Worm (Caenorhabditis elegans) whole organism, young adult: Measurements from ENCODE around the gene eco-1.
A peak's percentile ranks its signal among the peaks of the same experiment; 100 is the strongest.

Experiments used
- B0261.1 ChIP-seq: sonication (generic microtip); optimal IDR thresholded peaks from 2 replicates; lab custom pipeline; 2016; ENCODE audit warnings: mild to moderate bottlenecking, missing genetic modification characterization, moderate library complexity, missing compliant biosample characterization
- D2030.7 ChIP-seq: fragments of 200-800 bp; sonication (Bioruptor generic); IDR thresholded peaks from 2 replicates; pipeline ENCODE4 v1.3.6; 2022; ENCODE audit warnings: missing genetic modification reagents, missing genetic modification characterization, missing compliant biosample characterization
- F10E7.11 ChIP-seq: sonication (generic microtip); optimal IDR thresholded peaks from 2 replicates; lab custom pipeline; 2017; ENCODE audit warnings: mild to moderate bottlenecking, missing genetic modification characterization, moderate library complexity, missing compliant biosample characterization
- F23B12.7 ChIP-seq: sonication (generic microtip); optimal IDR thresholded peaks from 2 replicates; lab custom pipeline; 2017; ENCODE audit warnings: missing genetic modification characterization, mild to moderate bottlenecking, missing compliant biosample characterization, antibody characterized with exemption, moderate library complexity; ENCODE audit not compliant: insufficient read depth
- F49E8.2 ChIP-seq: sonication (generic microtip); optimal IDR thresholded peaks from 3 replicates; lab custom pipeline; 2017; ENCODE audit warnings: missing genetic modification characterization, mild to moderate bottlenecking, missing compliant biosample characterization, antibody characterized with exemption, moderate library complexity; ENCODE audit not compliant: insufficient read depth
- F52B5.7 ChIP-seq: sonication (generic microtip); optimal IDR thresholded peaks from 2 replicates; lab custom pipeline; 2016; ENCODE audit warnings: mild to moderate bottlenecking, missing genetic modification characterization, missing compliant biosample characterization
- F57A8.1 ChIP-seq: fragments of 200-800 bp; sonication (Bioruptor generic); optimal IDR thresholded peaks from 2 replicates; lab custom pipeline; 2018; ENCODE audit warnings: mild to moderate bottlenecking, missing genetic modification characterization, moderate library complexity, missing compliant biosample characterization
- K11D2.4 ChIP-seq: fragments of 200-800 bp; sonication (Bioruptor generic); IDR thresholded peaks from 2 replicates; pipeline ENCODE4 v1.3.6; 2022; ENCODE audit warnings: missing genetic modification reagents, missing genetic modification characterization, missing compliant biosample characterization
- T07F8.4 ChIP-seq: sonication (generic microtip); optimal IDR thresholded peaks from 2 replicates; lab custom pipeline; 2016; ENCODE audit warnings: mild to moderate bottlenecking, missing genetic modification characterization, moderate library complexity, missing compliant biosample characterization
- Y53F4B.3 ChIP-seq: fragments of 200-800 bp; sonication (Bioruptor generic); IDR thresholded peaks from 2 replicates; pipeline ENCODE4 v1.3.6; 2022; ENCODE audit warnings: missing genetic modification reagents, missing genetic modification characterization, missing compliant biosample characterization
- Y56A3A.18 ChIP-seq: fragments of 200-800 bp; sonication (Bioruptor generic); IDR thresholded peaks from 2 replicates; pipeline ENCODE4 v1.3.6; 2022; ENCODE audit warnings: missing genetic modification reagents, missing genetic modification characterization, missing compliant biosample characterization
- Y79H2A.3 ChIP-seq: fragments of 200-800 bp; sonication (Bioruptor generic); conservative IDR thresholded peaks from 2 replicates; pipeline ENCODE4 v1.3.6; 2022; ENCODE audit warnings: missing genetic modification reagents, missing genetic modification characterization, missing compliant biosample characterization
- ama-1 ChIP-seq, 3 experiments: fragments of 150-350 bp in 1 of 3; sonication (generic microtip) in 2 of 3; optimal IDR thresholded peaks; 2 replicates each; lab custom pipeline; 2014 to 2018; ENCODE audit warnings: missing biosample characterization in 2 of 3, missing genetic modification characterization in 2 of 3, missing genetic modification reagents in 2 of 3
- atf-7 ChIP-seq: sonication (generic microtip); optimal IDR thresholded peaks from 2 replicates; lab custom pipeline; 2017; ENCODE audit warnings: mild to moderate bottlenecking, missing genetic modification characterization, missing compliant biosample characterization
- athp-1 ChIP-seq: sonication (generic microtip); optimal IDR thresholded peaks from 2 replicates; lab custom pipeline; 2017; ENCODE audit warnings: mild to moderate bottlenecking, missing genetic modification characterization, missing compliant biosample characterization
- attf-3 ChIP-seq: fragments of 200-800 bp; sonication (Bioruptor generic); conservative IDR thresholded peaks from 2 replicates; pipeline ENCODE4 v1.3.6; 2022; ENCODE audit warnings: missing genetic modification reagents, missing genetic modification characterization, missing compliant biosample characterization
- attf-6 ChIP-seq: fragments of 200-800 bp; sonication (Bioruptor generic); IDR thresholded peaks from 2 replicates; pipeline ENCODE4 v1.3.6; 2022; ENCODE audit warnings: missing genetic modification reagents, missing genetic modification characterization, missing compliant biosample characterization
- cebp-1 ChIP-seq, 2 experiments: fragments of 200-800 bp in 1 of 2; sonication (Bioruptor generic) in 1 of 2; sonication (generic microtip) in 1 of 2; IDR thresholded peaks in 1 of 2; optimal IDR thresholded peaks in 1 of 2; 2 replicates each; pipeline versions ENCODE4 v1.3.6 to Lab custom; 2017 to 2022; ENCODE audit warnings: missing compliant biosample characterization in 2 of 2, missing genetic modification characterization in 2 of 2, mild to moderate bottlenecking in 1 of 2, missing genetic modification reagents in 1 of 2, moderate library complexity in 1 of 2
- cebp-2 ChIP-seq: fragments of 200-800 bp; sonication (Bioruptor generic); IDR thresholded peaks from 2 replicates; pipeline ENCODE4 v1.3.6; 2022; ENCODE audit warnings: missing genetic modification characterization, missing compliant biosample characterization
- ceh-100 ChIP-seq: fragments of 200-800 bp; sonication (Bioruptor generic); IDR thresholded peaks from 2 replicates; pipeline ENCODE4 v1.3.6; 2022; ENCODE audit warnings: missing genetic modification reagents, missing genetic modification characterization, missing compliant biosample characterization
- chd-7 ChIP-seq: sonication (generic microtip); optimal IDR thresholded peaks from 2 replicates; lab custom pipeline; 2016; ENCODE audit warnings: mild to moderate bottlenecking, missing genetic modification characterization, moderate library complexity, missing compliant biosample characterization
- die-1 ChIP-seq: sonication (generic microtip); optimal IDR thresholded peaks from 2 replicates; lab custom pipeline; 2016; ENCODE audit warnings: missing genotype, mild to moderate bottlenecking, missing genetic modification characterization, missing compliant biosample characterization
- dox-1 ChIP-seq: fragments of 200-800 bp; sonication (Bioruptor generic); IDR thresholded peaks from 2 replicates; pipeline ENCODE4 v1.3.6; 2022; ENCODE audit warnings: missing genetic modification reagents, missing genetic modification characterization, missing compliant biosample characterization
- dpff-1 ChIP-seq: sonication (generic microtip); optimal IDR thresholded peaks from 2 replicates; lab custom pipeline; 2017; ENCODE audit warnings: mild to moderate bottlenecking, missing genetic modification characterization, missing compliant biosample characterization
- ets-4 ChIP-seq: fragments of 200-800 bp; sonication (Bioruptor generic); optimal IDR thresholded peaks from 2 replicates; lab custom pipeline; 2018; ENCODE audit warnings: mild to moderate bottlenecking, missing genetic modification characterization, missing compliant biosample characterization
- fkh-3 ChIP-seq: sonication (generic microtip); optimal IDR thresholded peaks from 2 replicates; lab custom pipeline; 2016; ENCODE audit warnings: mild to moderate bottlenecking, missing genetic modification characterization, missing compliant biosample characterization
- hmg-1.2 ChIP-seq: fragments of 200-800 bp; sonication (Bioruptor generic); IDR thresholded peaks from 2 replicates; pipeline ENCODE4 v1.3.6; 2022; ENCODE audit warnings: missing genetic modification reagents, missing genetic modification characterization, missing compliant biosample characterization
- hrde-1 ChIP-seq: sonication (generic microtip); optimal IDR thresholded peaks from 2 replicates; lab custom pipeline; 2016; ENCODE audit warnings: missing genetic modification characterization, mild to moderate bottlenecking, missing compliant biosample characterization, moderate library complexity, missing genotype, missing genetic modification reagents, borderline replicate concordance
- hsf-1 ChIP-seq: fragments of 200-800 bp; sonication (Bioruptor generic); IDR thresholded peaks from 2 replicates; pipeline ENCODE4 v1.3.6; 2022; ENCODE audit warnings: missing genetic modification reagents, missing genetic modification characterization, missing compliant biosample characterization
- let-526 ChIP-seq: fragments of 200-800 bp; sonication (Bioruptor generic); IDR thresholded peaks from 2 replicates; pipeline ENCODE4 v1.3.6; 2022; ENCODE audit warnings: missing genetic modification reagents, missing genetic modification characterization, missing compliant biosample characterization
- let-607 ChIP-seq, 2 experiments: fragments of 200-800 bp in 1 of 2; sonication (Bioruptor generic) in 1 of 2; sonication (generic microtip) in 1 of 2; optimal IDR thresholded peaks; 2 replicates each; lab custom pipeline; 2016 to 2018; ENCODE audit warnings: mild to moderate bottlenecking in 2 of 2, missing compliant biosample characterization in 2 of 2, missing genetic modification characterization in 2 of 2, moderate library complexity in 2 of 2, missing genotype in 1 of 2
- lin-35 ChIP-seq, 3 experiments: fragments of 150-350 bp in 2 of 3; sonication (generic microtip) in 1 of 3; optimal IDR thresholded peaks; 2 replicates each; lab custom pipeline; 2014 to 2018; ENCODE audit warnings: missing biosample characterization in 3 of 3, missing genetic modification characterization in 3 of 3, missing genetic modification reagents in 3 of 3
- madf-3 ChIP-seq: fragments of 200-800 bp; sonication (Bioruptor generic); IDR thresholded peaks from 2 replicates; pipeline ENCODE4 v1.3.6; 2022; ENCODE audit warnings: missing genetic modification reagents, missing genetic modification characterization, missing compliant biosample characterization
- madf-6 ChIP-seq: fragments of 200-800 bp; sonication (Bioruptor generic); IDR thresholded peaks from 2 replicates; pipeline ENCODE4 v1.3.6; 2022; ENCODE audit warnings: missing genetic modification reagents, missing genetic modification characterization, missing compliant biosample characterization
- mes-4 ChIP-seq: sonication (generic microtip); optimal IDR thresholded peaks from 2 replicates; lab custom pipeline; 2016; ENCODE audit warnings: missing genotype, missing genetic modification characterization, missing compliant biosample characterization
- rcor-1 ChIP-seq: fragments of 200-800 bp; sonication (Bioruptor generic); IDR thresholded peaks from 2 replicates; pipeline ENCODE4 v1.3.6; 2022; ENCODE audit warnings: missing genetic modification reagents, missing genetic modification characterization, missing compliant biosample characterization
- repo-1 ChIP-seq: sonication (generic microtip); optimal IDR thresholded peaks from 2 replicates; lab custom pipeline; 2017; ENCODE audit warnings: mild to moderate bottlenecking, missing genetic modification characterization, missing compliant biosample characterization
- sdz-38 ChIP-seq: sonication (generic microtip); optimal IDR thresholded peaks from 2 replicates; lab custom pipeline; 2016; ENCODE audit warnings: missing genotype, missing genetic modification characterization, missing compliant biosample characterization
- snpc-1.3 ChIP-seq: sonication (generic microtip); optimal IDR thresholded peaks from 2 replicates; lab custom pipeline; 2017; ENCODE audit warnings: missing genetic modification characterization, mild to moderate bottlenecking, missing compliant biosample characterization, antibody characterized with exemption, moderate library complexity, missing genotype, missing genetic modification reagents; ENCODE audit not compliant: insufficient read depth
- snpc-4 ChIP-seq, 5 experiments: fragments of 150-350 bp in 1 of 5; sonication (generic microtip) in 4 of 5; optimal IDR thresholded peaks; 2 replicates each; lab custom pipeline; 2014 to 2018; ENCODE audit warnings: missing genetic modification characterization in 5 of 5, missing biosample characterization in 3 of 5, antibody characterized with exemption in 2 of 5, mild to moderate bottlenecking in 2 of 5, missing compliant biosample characterization in 2 of 5, missing genotype in 2 of 5, moderate library complexity in 2 of 5, missing genetic modification reagents in 1 of 5
- tbp1 ChIP-seq: fragments of 200-800 bp; sonication (Bioruptor generic); optimal IDR thresholded peaks from 2 replicates; lab custom pipeline; 2018; ENCODE audit warnings: mild to moderate bottlenecking, missing genetic modification characterization, missing compliant biosample characterization
- tlf-1 ChIP-seq: fragments of 200-800 bp; sonication (Bioruptor generic); optimal IDR thresholded peaks from 2 replicates; lab custom pipeline; 2018; ENCODE audit warnings: mild to moderate bottlenecking, missing genetic modification characterization, missing compliant biosample characterization
- unc-62 ChIP-seq: fragments of 150-350 bp; optimal IDR thresholded peaks from 2 replicates; lab custom pipeline; 2014; ENCODE audit warnings: missing biosample characterization, missing genetic modification reagents, missing genetic modification characterization
- zim-3 ChIP-seq: sonication (generic microtip); optimal IDR thresholded peaks from 2 replicates; lab custom pipeline; 2017; ENCODE audit warnings: mild to moderate bottlenecking, missing genetic modification characterization, moderate library complexity, missing compliant biosample characterization
- ztf-18 ChIP-seq: sonication (generic microtip); optimal IDR thresholded peaks from 2 replicates; lab custom pipeline; 2016; ENCODE audit warnings: missing genotype, mild to moderate bottlenecking, missing genetic modification characterization, missing compliant biosample characterization

Gene eco-1

DNA sequence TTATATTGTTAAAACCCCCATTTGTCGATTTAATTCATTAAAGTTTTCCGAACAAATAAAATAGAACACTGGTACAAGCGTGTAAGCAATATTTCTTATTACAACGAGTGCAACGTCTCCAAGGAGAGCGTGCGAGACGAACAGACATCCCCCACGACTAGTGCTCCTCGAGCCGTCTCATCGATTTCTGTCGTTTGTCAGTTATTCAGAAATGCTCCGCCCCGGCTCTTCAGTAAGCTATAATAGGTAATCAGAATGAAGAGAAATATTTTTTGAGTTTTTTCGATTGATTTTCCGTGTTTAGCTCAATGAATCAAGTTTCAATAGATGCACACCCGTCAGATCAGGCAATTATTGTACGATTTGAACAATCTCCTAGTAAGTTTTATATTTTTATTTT lies 20.2 kb downstream of the eco-1 start, which contains the start of gene kap-1 (continued):
- 0 out of 2 replicates have a peak, but pooled peaks have one; percentile 9 for TF ChIP-seq K11D2.4 (GFP tag; lab: Robert Waterston, UW)
- TF ChIP-seq cebp-1 (GFP tag; IDR thresholded peaks at IDR 0.05; lab: Robert Waterston, UW) = no peak
- peak; percentile 56 for TF ChIP-seq cebp-1 (tag; optimal IDR thresholded peaks at IDR 0.05; lab: Kevin White, UChicago)
- no peak for TF ChIP-seq attf-6 (GFP tag; lab: Robert Waterston, UW)
- TF ChIP-seq madf-3 (GFP tag; lab: Robert Waterston, UW) = no peak
- no peak for TF ChIP-seq D2030.7 (GFP tag; lab: Robert Waterston, UW)
- peak in 1 of 3 experiments; percentile 42 for TF ChIP-seq lin-35 (GFP tag; optimal IDR thresholded peaks at IDR 0.05; lab: Kevin White, UChicago)
- TF ChIP-seq Y79H2A.3 (GFP tag; lab: Robert Waterston, UW) = no peak
- no peak for TF ChIP-seq die-1 (tag; lab: Kevin White, UChicago)
- no peak for TF ChIP-seq rcor-1 (GFP tag; lab: Robert Waterston, UW)
- TF ChIP-seq dpff-1 (tag; lab: Kevin White, UChicago) = peak; percentile 62
- TF ChIP-seq unc-62 = no peak
- TF ChIP-seq hmg-1.2 = peak; percentile 52
- TF ChIP-seq ama-1 (optimal IDR thresholded peaks at IDR 0.05; lab: Kevin White, UChicago) = peak; percentile 78
- TF ChIP-seq ama-1 (GFP tag; optimal IDR thresholded peaks at IDR 0.05; lab: Kevin White, UChicago) = peak in 1 of 2 experiments; percentile 78
- no peak for TF ChIP-seq zim-3
- peak; percentile 2; the same call in 1 of the 2 replicates for TF ChIP-seq cebp-2
- peak; percentile 89; the same call in 1 of the 2 replicates for TF ChIP-seq Y56A3A.18
- TF ChIP-seq let-607 (tag; optimal IDR thresholded peaks at IDR 0.05; lab: Kevin White, UChicago) = peak in 1 of 2 experiments; percentile 4
- TF ChIP-seq ztf-18 = no peak
- peak; percentile 21; the same call in 1 of the 2 replicates for TF ChIP-seq ceh-100 (GFP tag; lab: Robert Waterston, UW)
- TF ChIP-seq F57A8.1 (GFP tag; lab: Kevin White, UChicago) = no peak
- no peak for TF ChIP-seq Y53F4B.3
- peak; percentile 76 for TF ChIP-seq F52B5.7 (tag; lab: Kevin White, UChicago)
- TF ChIP-seq snpc-1.3 (tag; lab: Kevin White, UChicago) = peak; percentile 7
- peak; percentile 32 for TF ChIP-seq tbp1 (GFP tag; lab: Kevin White, UChicago)
- TF ChIP-seq fkh-3 = peak; percentile 80
- peak; percentile 34 for TF ChIP-seq mes-4 (tag; lab: Kevin White, UChicago)
- TF ChIP-seq ets-4 (GFP tag; lab: Kevin White, UChicago) = no peak
- no peak for TF ChIP-seq B0261.1 (tag; lab: Kevin White, UChicago)
- TF ChIP-seq F23B12.7 (tag; lab: Kevin White, UChicago) = no peak
- no peak for TF ChIP-seq sdz-38
- TF ChIP-seq T07F8.4 (tag; lab: Kevin White, UChicago) = no peak
- TF ChIP-seq atf-7 (tag; lab: Kevin White, UChicago) = peak; percentile 43
- 0 out of 2 replicates have a peak, but pooled peaks have one; percentile 20 for TF ChIP-seq attf-3 (GFP tag; lab: Robert Waterston, UW)
- 0 out of 2 replicates have a peak, but pooled peaks have one; percentile 25 for TF ChIP-seq dox-1 (GFP tag; lab: Robert Waterston, UW)
- TF ChIP-seq hsf-1 = peak; percentile 60
- peak; percentile 73 for TF ChIP-seq repo-1 (tag; lab: Kevin White, UChicago)
- TF ChIP-seq F49E8.2 = peak; percentile 22
- TF ChIP-seq chd-7 (tag; lab: Kevin White, UChicago) = peak; percentile 72
- TF ChIP-seq snpc-4 (GFP tag; optimal IDR thresholded peaks at IDR 0.05; lab: Kevin White, UChicago) = peak; percentile 18
- TF ChIP-seq snpc-4 (tag; optimal IDR thresholded peaks at IDR 0.05; lab: Kevin White, UChicago) = peak in 1 of 4 experiments; percentile 42
- peak; percentile 62 for TF ChIP-seq athp-1 (tag; lab: Kevin White, UChicago)
- TF ChIP-seq let-526 (GFP tag; lab: Robert Waterston, UW) = peak; percentile 79; the same call in 1 of the 2 replicates
- TF ChIP-seq madf-6 (GFP tag; lab: Robert Waterston, UW) = peak; percentile 3; the same call in 1 of the 2 replicates
- peak; percentile 58 for TF ChIP-seq tlf-1
- peak; percentile 58 for TF ChIP-seq hrde-1 (tag; lab: Kevin White, UChicago)
- TF ChIP-seq F10E7.11 (tag; lab: Kevin White, UChicago) = no peak
